Worm (Caenorhabditis elegans) whole organism, midembryonic: ENCODE data around the gene F48E3.2.

Source experiments
- T22C8.4 ChIP-seq: fragments of 200-800 bp; sonication (Bioruptor generic); IDR thresholded peaks from 2 replicates; pipeline ENCODE4 v1.3.6; 2022; ENCODE audit warnings: missing genetic modification characterization, missing compliant biosample characterization
- cog-1 ChIP-seq: sonication (generic microtip); optimal IDR thresholded peaks from 2 replicates; lab custom pipeline; 2016; ENCODE audit warnings: missing genetic modification characterization, missing compliant biosample characterization
- flt-1 ChIP-seq: fragments of 200-800 bp; sonication (Bioruptor generic); IDR thresholded peaks from 2 replicates; pipeline ENCODE4 v1.3.6; 2022; ENCODE audit warnings: missing genetic modification characterization, missing compliant biosample characterization
- klf-2 ChIP-seq: fragments of 200-800 bp; sonication (Bioruptor generic); conservative IDR thresholded peaks from 2 replicates; pipeline ENCODE4 v1.3.6; 2022; ENCODE audit warnings: missing genetic modification reagents, missing genetic modification characterization, missing compliant biosample characterization
- med-1 ChIP-seq: sonication (generic microtip); optimal IDR thresholded peaks from 2 replicates; lab custom pipeline; 2017; ENCODE audit warnings: missing genetic modification characterization, mild to moderate bottlenecking, missing compliant biosample characterization, antibody characterized with exemption, missing genetic modification reagents; ENCODE audit not compliant: insufficient read depth
- ref-1 ChIP-seq: fragments of 200-800 bp; sonication (Bioruptor generic); conservative IDR thresholded peaks from 2 replicates; pipeline ENCODE4 v1.3.6; 2022; ENCODE audit warnings: missing genetic modification reagents, missing genetic modification characterization, missing compliant biosample characterization
- tab-1 ChIP-seq: fragments of 200-800 bp; sonication (Bioruptor generic); IDR thresholded peaks from 2 replicates; pipeline ENCODE4 v1.3.6; 2022; ENCODE audit warnings: missing genetic modification characterization, missing compliant biosample characterization
- ztf-23 ChIP-seq: fragments of 200-800 bp; sonication (Bioruptor generic); IDR thresholded peaks from 2 replicates; pipeline ENCODE4 v1.3.6; 2022; ENCODE audit warnings: missing genetic modification reagents, missing genetic modification characterization, missing compliant biosample characterization
- ztf-29 ChIP-seq: fragments of 200-800 bp; sonication (Bioruptor generic); IDR thresholded peaks from 2 replicates; pipeline ENCODE4 v1.3.6; 2022; ENCODE audit warnings: missing genetic modification reagents, missing genetic modification characterization, missing compliant biosample characterization

Gene F48E3.2

DNA sequence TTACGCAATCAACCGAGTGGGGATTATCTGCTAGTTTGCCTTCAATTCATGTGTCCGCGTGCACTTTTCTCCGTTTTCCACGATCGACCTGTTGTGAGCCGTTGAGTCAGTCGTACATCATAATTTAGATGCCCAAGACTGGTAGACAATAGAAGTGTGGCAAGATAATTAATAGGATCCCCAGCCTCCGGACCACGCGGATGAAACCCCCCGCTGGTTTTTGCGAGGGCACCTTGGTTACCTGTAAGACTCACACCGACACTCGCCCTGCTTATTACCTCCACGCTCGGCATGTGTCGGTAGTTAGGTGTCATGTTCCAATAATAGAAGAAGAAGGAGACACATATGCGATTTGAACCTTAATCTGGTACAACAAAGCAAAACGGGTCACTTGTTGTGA, 37.0 kb downstream of the F48E3.2 start:
- TF ChIP-seq flt-1 (GFP tag; lab: Robert Waterston, UW) (0 out of 2 replicates have a peak, but pooled peaks have one; percentile 15), klf-2 (GFP tag; lab: Robert Waterston, UW) (no peak)

- 0 out of 2 replicates have a peak, but pooled peaks have one; percentile 53 for TF ChIP-seq tab-1 (GFP tag; lab: Robert Waterston, UW)
- TF ChIP-seq med-1 (GFP tag; lab: Kevin White, UChicago), result no peak
These were observed 40.3 kb downstream of the F48E3.2 start for ce11 chrX:7452606-7453005.

ce11 chrX:7447340-7447739, 45.6 kb downstream of the F48E3.2 start:
- TF ChIP-seq flt-1 (GFP tag; lab: Robert Waterston, UW) (no peak), ref-1 (GFP tag; lab: Robert Waterston, UW) (no peak), cog-1 (tag; lab: Kevin White, UChicago) (no peak), klf-2 (GFP tag; lab: Robert Waterston, UW) (no peak), tab-1 (GFP tag; lab: Robert Waterston, UW) (no peak)

ce11 chrX:7446485-7446884, 46.4 kb downstream of the F48E3.2 start:
- TF ChIP-seq cog-1 (tag; lab: Kevin White, UChicago) (no peak), tab-1 (GFP tag; lab: Robert Waterston, UW) (no peak), flt-1 (GFP tag; lab: Robert Waterston, UW) (no peak), med-1 (GFP tag; lab: Kevin White, UChicago) (no peak), T22C8.4 (GFP tag; lab: Robert Waterston, UW) (no peak), klf-2 (GFP tag; lab: Robert Waterston, UW) (no peak)

ce11 chrX:7445734-7446133, 47.2 kb downstream of the F48E3.2 start:
- TF ChIP-seq klf-2 (GFP tag; lab: Robert Waterston, UW), result no peak
- TF ChIP-seq ref-1 (GFP tag; lab: Robert Waterston, UW), result no peak
- no peak for TF ChIP-seq flt-1 (GFP tag; lab: Robert Waterston, UW)
- no peak for TF ChIP-seq ztf-29 (GFP tag; lab: Robert Waterston, UW)
- TF ChIP-seq tab-1 (GFP tag; lab: Robert Waterston, UW), result no peak
- TF ChIP-seq ztf-23 (GFP tag; lab: Robert Waterston, UW), result no peak
- no peak for TF ChIP-seq med-1 (GFP tag; lab: Kevin White, UChicago)
- TF ChIP-seq cog-1 (tag; lab: Kevin White, UChicago), result no peak
- no peak for TF ChIP-seq T22C8.4 (GFP tag; lab: Robert Waterston, UW)

ce11 chrX:7442477-7442876, 50.4 kb downstream of the F48E3.2 start, which contains the start of gene acl-12:
Gene acl-12 (minus strand): TSS chrX:7442577.
- TF ChIP-seq cog-1 (tag; lab: Kevin White, UChicago) (no peak), T22C8.4 (GFP tag; lab: Robert Waterston, UW) (no peak), ref-1 (GFP tag; lab: Robert Waterston, UW) (no peak), med-1 (GFP tag; lab: Kevin White, UChicago) (no peak), tab-1 (GFP tag; lab: Robert Waterston, UW) (no peak), klf-2 (GFP tag; lab: Robert Waterston, UW) (no peak), flt-1 (GFP tag; lab: Robert Waterston, UW) (no peak), ztf-29 (GFP tag; lab: Robert Waterston, UW) (no peak), ztf-23 (GFP tag; lab: Robert Waterston, UW) (no peak)
